Worm (Caenorhabditis elegans): ENCODE data around the gene T11F9.21.

DNA sequence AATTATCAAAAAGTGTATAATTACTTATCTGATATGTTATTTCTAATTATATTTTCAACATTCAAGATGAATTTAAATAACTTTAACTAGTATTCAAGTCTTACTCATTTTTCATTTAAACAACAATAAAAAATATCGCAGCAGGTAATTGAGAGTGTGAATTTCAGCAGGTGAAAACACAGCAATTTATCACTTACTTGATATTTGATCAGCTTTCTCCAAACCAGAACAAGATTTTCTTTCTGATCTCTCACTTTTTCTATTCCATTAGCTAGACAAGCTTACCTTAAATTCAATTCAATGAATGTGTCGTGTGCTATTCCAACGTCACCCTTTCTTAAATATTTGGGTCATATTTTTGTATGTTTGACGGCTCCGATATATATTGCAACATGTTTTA lies 7.0 kb upstream of the T11F9.21 start, which contains the start of gene srh-1:
- TF ChIP-seq ama-1 (optimal IDR thresholded peaks at IDR 0.05) (no peak), hnd-1 (tag; optimal IDR thresholded peaks at IDR 0.05) (no peak), tra-4 (tag; optimal IDR thresholded peaks at IDR 0.05) (no peak)

All from whole organism, early embryonic.